Fruit fly (Drosophila melanogaster) whole organism, embryonic: ENCODE measurements around the gene CG15412.

Source experiments
- CG11398 ChIP-seq: fragments of 200-800 bp; sonication (Bioruptor generic); optimal IDR thresholded peaks from 2 replicates; lab custom pipeline; 2016; ENCODE audit warnings: missing biosample characterization, missing genetic modification characterization
- CG1602 ChIP-seq: fragments of 200-800 bp; sonication (Bioruptor generic); optimal IDR thresholded peaks from 3 replicates; lab custom pipeline; 2016; ENCODE audit warnings: missing biosample characterization, missing genetic modification characterization
- CG17568 ChIP-seq: fragments of 200-800 bp; sonication (Bioruptor generic); optimal IDR thresholded peaks from 2 replicates; lab custom pipeline; 2018; ENCODE audit warnings: missing biosample characterization, mild to moderate bottlenecking, missing genetic modification characterization, moderate library complexity
- CG30020 ChIP-seq: fragments of 200-800 bp; optimal IDR thresholded peaks from 2 replicates; lab custom pipeline; 2019; ENCODE audit warnings: missing biosample characterization, mild to moderate bottlenecking, missing genetic modification characterization, moderate library complexity
- CG4730 ChIP-seq: fragments of 200-800 bp; sonication (Bioruptor generic); IDR thresholded peaks from 2 replicates; pipeline ENCODE4 v1.3.6; 2022; ENCODE audit warnings: missing biosample characterization, missing genetic modification characterization
- CG8478 ChIP-seq: fragments of >200 bp; optimal IDR thresholded peaks from 2 replicates; lab custom pipeline; 2018
- CrebB ChIP-seq: fragments of 200-800 bp; sonication (Bioruptor generic); optimal IDR thresholded peaks from 3 replicates; lab custom pipeline; 2018; ENCODE audit warnings: missing biosample characterization, mild to moderate bottlenecking, missing genetic modification characterization
- Doc3 ChIP-seq: fragments of 200-800 bp; sonication (Bioruptor generic); IDR thresholded peaks from 3 replicates; pipeline ENCODE4 v1.3.6; 2022; ENCODE audit warnings: missing biosample characterization, missing genetic modification characterization; ENCODE audit not compliant: partially characterized antibody
- Hsf ChIP-seq: fragments of 200-800 bp; sonication (Bioruptor generic); optimal IDR thresholded peaks from 3 replicates; lab custom pipeline; 2016; ENCODE audit warnings: missing biosample characterization, missing genetic modification characterization
- Scr ChIP-seq: fragments of 200-800 bp; sonication (Bioruptor generic); IDR thresholded peaks from 2 replicates; pipeline ENCODE4 v1.3.6; 2022; ENCODE audit warnings: missing biosample characterization, missing genetic modification characterization; ENCODE audit not compliant: partially characterized antibody
- ash1 ChIP-seq: fragments of 200-800 bp; sonication (Bioruptor generic); optimal IDR thresholded peaks from 2 replicates; lab custom pipeline; 2018; ENCODE audit warnings: missing biosample characterization, mild to moderate bottlenecking, missing genetic modification characterization
- ems ChIP-seq: fragments of 200-800 bp; sonication (Bioruptor generic); optimal IDR thresholded peaks from 3 replicates; lab custom pipeline; 2016; ENCODE audit warnings: missing biosample characterization, missing genetic modification characterization
- grn ChIP-seq: fragments of 200-800 bp; sonication (Bioruptor generic); optimal IDR thresholded peaks from 3 replicates; lab custom pipeline; 2017; ENCODE audit warnings: missing biosample characterization, missing genetic modification characterization

dm6 chr2L:3341231-3341935 is 34.1 kb downstream of the CG15412 start:
- TF ChIP-seq Hsf (no peak), Scr (no peak), CG11398 (no peak), CrebB (tag; lab: Kevin White, UChicago) (no peak), ems (GFP tag; lab: Kevin White, UChicago) (no peak), Doc3 (no peak), CG8478 (lab: Kevin White, UChicago) (no peak), CG1602 (GFP tag; lab: Kevin White, UChicago) (no peak), CG30020 (tag; lab: Kevin White, UChicago) (no peak), ash1 (GFP tag; lab: Kevin White, UChicago) (no peak), CG4730 (GFP tag; lab: Robert Waterston, UW) (no peak), CG17568 (no peak), grn (GFP tag; lab: Kevin White, UChicago) (no peak)
